Fruit fly (Drosophila melanogaster): ENCODE measurements around the gene CG4069.

Gene CG4069

dm6 chr3L:12523941-12524340 is 13.2 kb downstream of the CG4069 start, which contains the start of the genes ver and Gcn5 (continued):
- TF ChIP-seq CG7786 (GFP tag; optimal IDR thresholded peaks at IDR 0.05): peak; percentile 80
- peak; percentile 81 for TF ChIP-seq scrt (GFP tag; optimal IDR thresholded peaks at IDR 0.05)
- TF ChIP-seq Tbp (GFP tag; optimal IDR thresholded peaks at IDR 0.05): no peak
- no peak for TF ChIP-seq CG7963 (GFP tag; IDR thresholded peaks at IDR 0.05; ENCODE audit: partially characterized antibody)
- TF ChIP-seq Med (GFP tag): peak; percentile 98
- TF ChIP-seq CG9876 (GFP tag; optimal IDR thresholded peaks at IDR 0.05): peak; percentile 45
- TF ChIP-seq run (tag; optimal IDR thresholded peaks at IDR 0.05): peak; percentile 75
- TF ChIP-seq Mad (GFP tag; optimal IDR thresholded peaks at IDR 0.05): peak; percentile 89
- TF ChIP-seq ERR (GFP tag; optimal IDR thresholded peaks at IDR 0.05): no peak
- peak; percentile 83 for TF ChIP-seq CG6254 (GFP tag; optimal IDR thresholded peaks at IDR 0.05)
- TF ChIP-seq zen (tag; optimal IDR thresholded peaks at IDR 0.05): peak; percentile 89
- TF ChIP-seq CG14014 (GFP tag; IDR thresholded peaks at IDR 0.05): peak; percentile 94
- peak; percentile 81 for TF ChIP-seq maf-S (GFP tag; optimal IDR thresholded peaks at IDR 0.05)
- TF ChIP-seq sima (GFP tag; optimal IDR thresholded peaks at IDR 0.05): no peak
- TF ChIP-seq CG10462 (GFP tag; optimal IDR thresholded peaks at IDR 0.05): peak; percentile 82
- no peak for TF ChIP-seq CG8478 (optimal IDR thresholded peaks at IDR 0.05)
- TF ChIP-seq Side (GFP tag; optimal IDR thresholded peaks at IDR 0.05): peak; percentile 78
- TF ChIP-seq CG5180 (GFP tag; optimal IDR thresholded peaks at IDR 0.05): peak; percentile 74
- TF ChIP-seq BtbVII (GFP tag; optimal IDR thresholded peaks at IDR 0.05): peak; percentile 90
- no peak for TF ChIP-seq Dll (GFP tag; IDR thresholded peaks at IDR 0.05; ENCODE audit: partially characterized antibody)
- peak; percentile 92 for TF ChIP-seq ranshi (GFP tag; IDR thresholded peaks at IDR 0.05)
- peak; percentile 73 for TF ChIP-seq eyg (GFP tag; optimal IDR thresholded peaks at IDR 0.05)
- no peak for TF ChIP-seq knrl (GFP tag; IDR thresholded peaks at IDR 0.05; ENCODE audit: partially characterized antibody)
- 0 out of 2 replicates have a peak, but pooled peaks have one; percentile 52 for TF ChIP-seq aop (GFP tag; IDR thresholded peaks at IDR 0.05)
- peak; percentile 71 for TF ChIP-seq crc (GFP tag; optimal IDR thresholded peaks at IDR 0.05)
- TF ChIP-seq repo (GFP tag; optimal IDR thresholded peaks at IDR 0.05): peak; percentile 49
- peak; percentile 52 for TF ChIP-seq pzg (GFP tag; optimal IDR thresholded peaks at IDR 0.05)
- TF ChIP-seq ttk (GFP tag; IDR thresholded peaks at IDR 0.05): peak; percentile 90
- TF ChIP-seq Scr (GFP tag; IDR thresholded peaks at IDR 0.05; ENCODE audit: partially characterized antibody): no peak
- TF ChIP-seq chinmo (GFP tag; IDR thresholded peaks at IDR 0.05; ENCODE audit: partially characterized antibody): no peak
- peak; percentile 86 for TF ChIP-seq CG1647 (GFP tag; optimal IDR thresholded peaks at IDR 0.05)
- peak; percentile 87 for TF ChIP-seq Optix (GFP tag; IDR thresholded peaks at IDR 0.05)
- peak; percentile 14 for TF ChIP-seq CG10565 (GFP tag; optimal IDR thresholded peaks at IDR 0.05)
- peak; percentile 87 for TF ChIP-seq MBD-R2 (GFP tag; IDR thresholded peaks at IDR 0.05)
- peak; percentile 88 for TF ChIP-seq CG18619 (GFP tag; optimal IDR thresholded peaks at IDR 0.05)
- TF ChIP-seq CG1832 (GFP tag; optimal IDR thresholded peaks at IDR 0.05): no peak
- peak; percentile 92 for TF ChIP-seq CG2712 (tag; optimal IDR thresholded peaks at IDR 0.05)
- TF ChIP-seq sna (GFP tag; IDR thresholded peaks at IDR 0.05; ENCODE audit: partially characterized antibody): no peak
- TF ChIP-seq zen2 (GFP tag; IDR thresholded peaks at IDR 0.05; ENCODE audit: partially characterized antibody): no peak
- peak; percentile 59 for TF ChIP-seq gcm2 (GFP tag; optimal IDR thresholded peaks at IDR 0.05)
- TF ChIP-seq CG6654 (GFP tag; optimal IDR thresholded peaks at IDR 0.05): peak; percentile 75
- peak; percentile 79 for TF ChIP-seq CG8388 (GFP tag; optimal IDR thresholded peaks at IDR 0.05)
- peak; percentile 89; the same call in 2 of the 3 replicates for TF ChIP-seq so (GFP tag; IDR thresholded peaks at IDR 0.05)
- peak; percentile 7 for TF ChIP-seq en (GFP tag; optimal IDR thresholded peaks at IDR 0.05)
- peak; percentile 74 for TF ChIP-seq CG4617 (GFP tag; optimal IDR thresholded peaks at IDR 0.05; ENCODE audit: borderline replicate concordance)
- TF ChIP-seq caup (GFP tag; optimal IDR thresholded peaks at IDR 0.05; ENCODE audit: severe bottlenecking): peak; percentile 92
- peak; percentile 85 to 86 for TF ChIP-seq Pdp1 (GFP tag; optimal IDR thresholded peaks at IDR 0.05)
- TF ChIP-seq Bdp1 (GFP tag; optimal IDR thresholded peaks at IDR 0.05): peak; percentile 78
- peak; percentile 92 for TF ChIP-seq bcd (GFP tag; optimal IDR thresholded peaks at IDR 0.05)
- peak; percentile 87 for TF ChIP-seq cwo (GFP tag; optimal IDR thresholded peaks at IDR 0.05)
